Worm (Caenorhabditis elegans): Measurements from ENCODE around the gene glb-5.

Gene glb-5

DNA sequence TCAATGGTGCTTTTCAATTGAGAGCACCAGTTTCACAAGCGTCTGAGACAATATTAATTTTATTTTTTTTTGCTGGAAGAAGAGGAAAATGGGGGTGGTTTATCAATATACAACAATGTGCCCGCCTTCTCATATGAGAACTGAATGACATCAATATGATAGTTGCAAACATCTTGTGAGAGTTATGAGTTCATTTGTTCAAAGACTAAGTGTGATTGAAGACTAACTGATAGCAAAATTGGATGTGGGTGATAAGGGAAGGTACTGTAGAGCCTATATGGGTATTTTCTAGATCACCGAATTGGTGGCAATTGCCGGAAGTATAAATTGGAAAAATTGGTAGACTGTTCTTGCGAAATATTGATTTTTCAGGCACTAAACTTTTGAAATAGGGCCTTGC, 46.1 kb upstream of the glb-5 start:
- TF ChIP-seq zag-1 (tag; optimal IDR thresholded peaks at IDR 0.05) (no peak), nhr-237 (tag; optimal IDR thresholded peaks at IDR 0.05) (no peak), jun-1 (tag; optimal IDR thresholded peaks at IDR 0.05) (no peak), nhr-47 (tag; optimal IDR thresholded peaks at IDR 0.05) (no peak), ets-5 (GFP tag; IDR thresholded peaks at IDR 0.05) (no peak), elt-2 (tag; optimal IDR thresholded peaks at IDR 0.05) (peak; percentile 80), pqm-1 (tag; optimal IDR thresholded peaks at IDR 0.05) (peak; percentile 75), swsn-7 (tag; optimal IDR thresholded peaks at IDR 0.05) (no peak), unc-130 (tag; optimal IDR thresholded peaks at IDR 0.05) (no peak), lin-35 (GFP tag; optimal IDR thresholded peaks at IDR 0.05) (peak in 1 of 2 experiments; percentile 0)

DNA sequence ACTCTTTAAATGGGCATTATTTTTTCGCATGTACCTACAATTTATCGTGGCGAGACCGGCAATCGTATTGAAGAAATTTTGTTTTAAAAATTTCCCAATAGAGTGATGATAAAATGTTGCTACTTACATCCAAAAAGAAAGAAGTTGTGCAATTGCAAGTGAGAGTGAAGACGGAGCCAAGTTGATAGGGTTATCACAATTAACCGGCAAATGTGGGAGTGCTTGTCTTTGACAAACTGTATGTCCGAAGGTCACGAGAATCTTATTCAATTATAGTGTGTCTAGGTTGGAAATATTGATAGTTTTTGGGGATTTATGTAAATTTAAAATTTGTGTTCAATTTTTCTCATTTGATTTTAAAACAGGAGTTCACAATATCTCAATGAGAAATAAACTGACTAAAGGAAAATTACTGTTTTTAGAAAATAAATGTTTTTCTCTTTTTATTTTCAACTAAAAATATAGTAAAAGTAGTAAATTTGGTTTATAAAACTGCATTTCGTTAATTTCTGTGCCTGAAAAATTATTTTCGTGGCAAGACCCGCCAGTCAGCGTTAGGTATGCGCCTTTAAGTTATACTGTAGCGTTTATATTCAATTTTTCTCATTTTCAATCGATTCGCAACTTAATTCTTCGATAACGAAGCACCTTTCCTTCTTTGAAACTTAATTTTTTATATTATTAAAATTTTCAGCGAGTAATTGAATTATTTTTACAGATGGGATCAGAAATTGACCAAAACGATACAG, 44.9 kb upstream of the glb-5 start, which contains the start of the genes hpo-15 and mms-19:
Gene hpo-15, minus strand, starts transcription at position 201 of the 749 bp plus-strand sequence.
Gene mms-19, plus strand, starts transcription at position 719 of the 749 bp plus-strand sequence.
- TF ChIP-seq elt-2 (tag; optimal IDR thresholded peaks at IDR 0.05) (peak; percentile 46), tlp-1 (tag; optimal IDR thresholded peaks at IDR 0.05) (no peak), efl-1 (optimal IDR thresholded peaks at IDR 0.05) (no peak), efl-1 (GFP tag; optimal IDR thresholded peaks at IDR 0.05 in 1 of 2) (peak in 1 of 2 experiments; percentile 49), lin-35 (GFP tag; optimal IDR thresholded peaks at IDR 0.05) (peak in 1 of 2 experiments; percentile 1), mef-2 (tag; optimal IDR thresholded peaks at IDR 0.05) (no peak)

ce11 chrV:5521735-5522241, 36.9 kb upstream of the glb-5 start, which contains the start of gene hir-1:
Gene hir-1, plus strand, starts transcription at chrV:5522139.
- no peak for TF ChIP-seq aha-1 (tag; optimal IDR thresholded peaks at IDR 0.05)
- TF ChIP-seq elt-2 (tag; optimal IDR thresholded peaks at IDR 0.05) = no peak
- no peak for TF ChIP-seq skn-1 (tag; optimal IDR thresholded peaks at IDR 0.05)
- TF ChIP-seq ztf-11 (tag; optimal IDR thresholded peaks at IDR 0.05) = no peak
- no peak for TF ChIP-seq zag-1 (tag; optimal IDR thresholded peaks at IDR 0.05)
- TF ChIP-seq pax-3 (tag; optimal IDR thresholded peaks at IDR 0.05) = no peak
- no peak for TF ChIP-seq dpl-1 (GFP tag; optimal IDR thresholded peaks at IDR 0.05)
- no peak for TF ChIP-seq ceh-63 (GFP tag; optimal IDR thresholded peaks at IDR 0.05)
- no peak for TF ChIP-seq zip-4 (GFP tag; optimal IDR thresholded peaks at IDR 0.05)
- TF ChIP-seq grh-1 (GFP tag; IDR thresholded peaks at IDR 0.05) = 0 out of 2 replicates have a peak, but pooled peaks have one; percentile 8
- no peak for TF ChIP-seq nhr-77 (tag; optimal IDR thresholded peaks at IDR 0.05)
- no peak for TF ChIP-seq C04F5.9 (tag; optimal IDR thresholded peaks at IDR 0.05)
- no peak for TF ChIP-seq ceh-8 (GFP tag; optimal IDR thresholded peaks at IDR 0.05)
- TF ChIP-seq lin-35 (GFP tag; optimal IDR thresholded peaks at IDR 0.05) = no peak
- no peak for TF ChIP-seq snpc-4 (tag; optimal IDR thresholded peaks at IDR 0.05)
- TF ChIP-seq elt-3 (tag; optimal IDR thresholded peaks at IDR 0.05) = no peak
- no peak for TF ChIP-seq dsc-1 (tag; optimal IDR thresholded peaks at IDR 0.05)
- peak; percentile 14 for TF ChIP-seq nhr-20 (tag; optimal IDR thresholded peaks at IDR 0.05)
- TF ChIP-seq lin-13 (GFP tag; optimal IDR thresholded peaks at IDR 0.05) = no peak
- no peak for TF ChIP-seq unc-86 (tag; optimal IDR thresholded peaks at IDR 0.05)
- peak; percentile 66 for TF ChIP-seq nhr-85 (tag)
- TF ChIP-seq mep-1 (tag; optimal IDR thresholded peaks at IDR 0.05) = no peak
- TF ChIP-seq blmp-1 (tag; optimal IDR thresholded peaks at IDR 0.05) = peak; percentile 60
- no peak for TF ChIP-seq hlh-4 (tag; optimal IDR thresholded peaks at IDR 0.05)
- no peak for TF ChIP-seq pag-3 (tag; optimal IDR thresholded peaks at IDR 0.05; ENCODE audit: borderline replicate concordance, insufficient read depth)
- no peak for TF ChIP-seq irx-1 (tag; optimal IDR thresholded peaks at IDR 0.05)
- no peak for TF ChIP-seq F16B12.6 (tag; optimal IDR thresholded peaks at IDR 0.05)
- TF ChIP-seq unc-130 (tag; optimal IDR thresholded peaks at IDR 0.05) = no peak
- TF ChIP-seq efl-1 (optimal IDR thresholded peaks at IDR 0.05) = no peak
- peak in 1 of 2 experiments; percentile 90 for TF ChIP-seq efl-1 (GFP tag; optimal IDR thresholded peaks at IDR 0.05 in 1 of 2)
- TF ChIP-seq ceh-88 (GFP tag; IDR thresholded peaks at IDR 0.05) = no peak
- TF ChIP-seq nhr-76 (tag; optimal IDR thresholded peaks at IDR 0.05) = no peak
- TF ChIP-seq aly-2 (tag; optimal IDR thresholded peaks at IDR 0.05) = no peak
- no peak for TF ChIP-seq nhr-28 (tag; optimal IDR thresholded peaks at IDR 0.05)
